Worm (Caenorhabditis elegans): ENCODE data around the gene F38A1.6.

F38A1.6 gene

DNA sequence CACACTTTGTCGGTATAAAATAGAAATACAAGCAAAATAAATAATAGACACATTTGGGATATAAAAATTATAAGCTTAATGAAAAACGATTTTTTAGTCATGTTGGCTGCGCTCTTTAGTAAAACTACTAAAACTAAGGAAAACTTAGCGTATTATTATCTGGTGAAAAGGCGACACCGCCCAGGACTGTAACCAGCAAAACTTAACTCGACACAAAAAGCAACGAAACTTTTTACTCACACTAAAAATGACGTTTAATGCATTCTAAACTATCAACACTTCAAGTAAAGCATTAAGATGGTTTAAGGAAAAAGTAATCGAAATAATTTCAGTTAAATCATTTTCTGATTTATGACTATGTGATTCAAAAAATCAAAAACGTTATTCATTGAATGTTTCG is 4.0 kb downstream of the F38A1.6 start, which contains the start of gene clec-167:
Gene clec-167, minus strand, starts transcription at position 101 of the 400 bp plus-strand sequence.
- TF ChIP-seq pha-4 (tag; optimal IDR thresholded peaks at IDR 0.05) (no peak), nhr-28 (tag; optimal IDR thresholded peaks at IDR 0.05) (no peak), ZK546.5 (tag; optimal IDR thresholded peaks at IDR 0.05) (no peak), fkh-10 (GFP tag; optimal IDR thresholded peaks at IDR 0.05) (no peak), lin-39 (tag; optimal IDR thresholded peaks at IDR 0.05) (no peak), ztf-11 (tag; optimal IDR thresholded peaks at IDR 0.05) (no peak)

DNA sequence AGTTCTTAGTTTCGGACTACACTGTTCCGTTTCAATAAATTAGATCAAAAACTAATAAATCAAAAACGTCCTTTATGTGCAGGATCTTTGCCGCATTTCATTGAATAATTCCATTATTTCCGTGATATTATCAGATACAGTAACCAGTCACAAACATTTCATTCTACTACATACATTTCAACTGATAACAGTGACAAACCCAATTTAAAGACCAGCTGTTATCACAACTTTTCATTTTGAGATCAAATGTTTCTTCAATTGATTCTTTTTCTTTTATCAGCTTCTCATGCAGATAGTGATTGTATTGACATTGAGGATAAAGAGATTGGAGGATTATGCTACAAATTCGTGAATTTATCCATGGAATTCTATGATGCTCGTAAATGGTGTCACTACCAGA is 5.1 kb downstream of the F38A1.6 start, which contains the start of gene clec-168:
Gene clec-168, plus strand, starts transcription at position 247 of the 400 bp plus-strand sequence.
- peak; percentile 78 for TF ChIP-seq pqm-1 (tag; optimal IDR thresholded peaks at IDR 0.05)
- no peak for TF ChIP-seq nhr-11 (tag; optimal IDR thresholded peaks at IDR 0.05)
- TF ChIP-seq elt-2 (tag; optimal IDR thresholded peaks at IDR 0.05) = peak; percentile 69

- no peak for TF ChIP-seq nhr-76 (tag; optimal IDR thresholded peaks at IDR 0.05)
- peak; percentile 38 for TF ChIP-seq elt-2 (tag; optimal IDR thresholded peaks at IDR 0.05)
These were observed 8.8 kb downstream of the F38A1.6 start for ce11 chrIV:1260474-1260873.

- TF ChIP-seq fos-1 (tag; optimal IDR thresholded peaks at IDR 0.05) = no peak
- peak; percentile 12 for TF ChIP-seq pqm-1 (tag; optimal IDR thresholded peaks at IDR 0.05)
These were observed 9.4 kb downstream of the F38A1.6 start, which contains the start of gene clec-169 for ce11 chrIV:1261024-1261423. clec-169 (plus strand) TSS chrIV:1261324.

ce11 chrIV:1261930-1262329 is 10.3 kb downstream of the F38A1.6 start:
- no peak for TF ChIP-seq nhr-12 (tag; optimal IDR thresholded peaks at IDR 0.05)
- TF ChIP-seq nhr-76 (tag; optimal IDR thresholded peaks at IDR 0.05) = no peak
- no peak for TF ChIP-seq fkh-2 (tag; optimal IDR thresholded peaks at IDR 0.05)
- TF ChIP-seq nfya-1 (tag; optimal IDR thresholded peaks at IDR 0.05; ENCODE audit: insufficient read depth) = no peak
- no peak for TF ChIP-seq daf-12 (tag; optimal IDR thresholded peaks at IDR 0.05)
- no peak for TF ChIP-seq tbx-2 (tag; optimal IDR thresholded peaks at IDR 0.05)
- no peak for TF ChIP-seq lsy-12 (tag; optimal IDR thresholded peaks at IDR 0.05)
- TF ChIP-seq skn-1 (tag; optimal IDR thresholded peaks at IDR 0.05) = no peak
- no peak for TF ChIP-seq eor-1 (tag; optimal IDR thresholded peaks at IDR 0.05)
- TF ChIP-seq egl-5 (tag; optimal IDR thresholded peaks at IDR 0.05) = no peak
- TF ChIP-seq unc-62 (GFP tag; optimal IDR thresholded peaks at IDR 0.05) = no peak
- no peak for TF ChIP-seq ceh-82 (tag; optimal IDR thresholded peaks at IDR 0.05)
- no peak for TF ChIP-seq nhr-77 (tag; optimal IDR thresholded peaks at IDR 0.05)
- no peak for TF ChIP-seq nhr-28 (tag; optimal IDR thresholded peaks at IDR 0.05)
- no peak for TF ChIP-seq lin-15B (tag; optimal IDR thresholded peaks at IDR 0.05)
- TF ChIP-seq elt-3 (tag; optimal IDR thresholded peaks at IDR 0.05) = no peak
- no peak for TF ChIP-seq ZK546.5 (tag; optimal IDR thresholded peaks at IDR 0.05)
- TF ChIP-seq pha-4 (tag; optimal IDR thresholded peaks at IDR 0.05) = no peak
- no peak for TF ChIP-seq ceh-28 (tag; optimal IDR thresholded peaks at IDR 0.05)

DNA sequence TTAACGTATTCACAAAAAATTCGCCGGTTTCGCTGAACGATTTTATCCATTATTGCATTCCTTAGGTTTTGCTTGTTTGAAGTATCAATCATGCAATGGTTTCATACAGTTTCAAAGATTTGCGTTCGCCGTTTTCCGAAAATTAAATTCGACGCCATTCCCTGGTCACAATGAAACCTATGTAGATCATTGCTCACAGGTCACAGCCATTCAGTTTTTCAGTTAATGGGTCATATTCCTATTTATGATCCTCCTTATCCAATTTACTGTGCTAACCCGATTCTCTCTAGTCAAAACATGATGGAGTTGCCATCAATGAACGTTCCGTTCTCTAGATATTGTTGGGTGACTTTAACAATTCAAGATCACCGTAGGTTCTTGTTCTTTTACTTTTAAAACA is 13.3 kb downstream of the F38A1.6 start, which contains the start of gene F38A1.13:
Gene F38A1.13, plus strand, starts transcription at position 301 of the 400 bp plus-strand sequence.
- TF ChIP-seq fkh-10 (GFP tag; optimal IDR thresholded peaks at IDR 0.05) (no peak), nfya-1 (tag; optimal IDR thresholded peaks at IDR 0.05; ENCODE audit: insufficient read depth) (no peak), lin-39 (tag; optimal IDR thresholded peaks at IDR 0.05) (no peak), ztf-11 (tag; optimal IDR thresholded peaks at IDR 0.05) (no peak), tbx-2 (tag; optimal IDR thresholded peaks at IDR 0.05) (no peak), daf-12 (tag; optimal IDR thresholded peaks at IDR 0.05) (no peak)

- TF ChIP-seq jun-1 (tag; optimal IDR thresholded peaks at IDR 0.05) (peak; percentile 61), pha-4 (tag; optimal IDR thresholded peaks at IDR 0.05) (peak; percentile 24), pqm-1 (tag; optimal IDR thresholded peaks at IDR 0.05) (peak; percentile 78), lsy-12 (tag; optimal IDR thresholded peaks at IDR 0.05) (no peak), elt-2 (tag; optimal IDR thresholded peaks at IDR 0.05) (peak; percentile 97)
These were observed 14.5 kb downstream of the F38A1.6 start for ce11 chrIV:1266138-1266537.

DNA sequence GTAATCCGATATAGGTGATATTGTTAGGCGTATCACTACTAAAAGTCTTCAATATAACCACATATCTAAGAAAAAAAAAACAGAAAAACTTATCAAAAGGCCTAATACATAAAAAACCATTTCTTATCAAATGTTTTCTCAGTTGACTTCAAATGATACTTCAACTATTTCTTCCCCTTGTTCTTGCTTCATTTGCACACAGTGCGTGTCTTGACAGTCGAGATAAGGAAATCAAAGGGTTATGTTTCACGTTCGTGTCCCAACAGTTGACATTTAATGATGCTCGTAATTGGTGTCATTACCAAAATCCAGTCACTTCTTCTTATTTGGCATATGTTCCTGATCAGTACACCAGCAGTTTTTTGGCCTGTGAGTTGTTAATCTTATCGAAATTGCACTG is 15.1 kb downstream of the F38A1.6 start, which contains the start of gene clec-170:
Gene clec-170, plus strand, starts transcription at position 143 of the 400 bp plus-strand sequence.
- TF ChIP-seq daf-12 (tag; optimal IDR thresholded peaks at IDR 0.05) (no peak), pqm-1 (tag; optimal IDR thresholded peaks at IDR 0.05) (peak; percentile 12), elt-1 (tag; optimal IDR thresholded peaks at IDR 0.05) (no peak), skn-1 (tag; optimal IDR thresholded peaks at IDR 0.05) (no peak), nhr-77 (tag; optimal IDR thresholded peaks at IDR 0.05) (no peak), mdl-1 (tag; optimal IDR thresholded peaks at IDR 0.05) (no peak), fos-1 (tag; optimal IDR thresholded peaks at IDR 0.05) (no peak), egl-5 (tag; optimal IDR thresholded peaks at IDR 0.05) (no peak), lin-39 (tag; optimal IDR thresholded peaks at IDR 0.05) (no peak), elt-2 (tag; optimal IDR thresholded peaks at IDR 0.05) (peak; percentile 81), jun-1 (tag; optimal IDR thresholded peaks at IDR 0.05) (no peak), nhr-237 (tag; optimal IDR thresholded peaks at IDR 0.05) (no peak), zag-1 (tag; optimal IDR thresholded peaks at IDR 0.05) (no peak), ceh-9 (tag; optimal IDR thresholded peaks at IDR 0.05) (no peak), nhr-11 (tag; optimal IDR thresholded peaks at IDR 0.05) (no peak), snpc-4 (tag; optimal IDR thresholded peaks at IDR 0.05) (no peak)

All from whole organism, L3 larva.